Fruit fly (Drosophila melanogaster): Measurements from ENCODE around the gene CG1161.

The CG1161 gene

DNA sequence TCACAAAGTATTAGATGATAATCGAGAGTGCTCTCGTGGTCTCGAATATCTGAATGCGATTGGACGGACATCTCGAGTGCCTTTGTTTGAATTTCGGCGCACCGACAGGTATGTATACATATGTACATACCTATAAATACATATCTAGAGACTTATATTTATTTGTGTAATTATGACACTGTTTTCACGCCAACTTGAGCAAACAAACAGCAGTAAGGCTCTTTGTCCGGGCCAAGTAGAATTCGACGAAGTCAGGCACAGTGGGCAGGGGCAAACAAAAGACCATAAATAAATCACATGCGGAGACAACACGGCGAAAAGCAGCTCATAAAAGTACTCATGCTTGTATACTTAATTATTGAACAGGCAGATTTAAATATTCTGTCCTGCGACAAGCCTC is 34.2 kb upstream of the CG1161 start:
- TF ChIP-seq Sp1 (GFP tag; optimal IDR thresholded peaks at IDR 0.05) (peak; percentile 13), dmrt93B (GFP tag; optimal IDR thresholded peaks at IDR 0.05) (no peak), jim (GFP tag; optimal IDR thresholded peaks at IDR 0.05) (no peak), sage (GFP tag; optimal IDR thresholded peaks at IDR 0.05) (no peak), Myc (optimal IDR thresholded peaks at IDR 0.05) (no peak), fru (GFP tag; optimal IDR thresholded peaks at IDR 0.05) (no peak), Hr83 (GFP tag; optimal IDR thresholded peaks at IDR 0.05; ENCODE audit: poor library complexity, severe bottlenecking) (no peak), h (GFP tag; optimal IDR thresholded peaks at IDR 0.05) (peak; percentile 17)

dm6 chr3R:5322182-5322609 is 32.7 kb upstream of the CG1161 start:
- TF ChIP-seq GATAd (GFP tag; optimal IDR thresholded peaks at IDR 0.05) (no peak), lola (GFP tag; optimal IDR thresholded peaks at IDR 0.05) (no peak), Rel (GFP tag; optimal IDR thresholded peaks at IDR 0.05) (no peak), Rel (tag; optimal IDR thresholded peaks at IDR 0.05) (no peak), Jra (GFP tag; optimal IDR thresholded peaks at IDR 0.05) (no peak), Dfd (GFP tag; optimal IDR thresholded peaks at IDR 0.05) (no peak), psq (GFP tag; optimal IDR thresholded peaks at IDR 0.05) (no peak), pan (optimal IDR thresholded peaks at IDR 0.05) (no peak), OdsH (GFP tag; optimal IDR thresholded peaks at IDR 0.05) (no peak), foxo (GFP tag; optimal IDR thresholded peaks at IDR 0.05) (no peak), dl (GFP tag; optimal IDR thresholded peaks at IDR 0.05; ENCODE audit: insufficient read depth in 1 of 2, partially characterized antibody in 2 of 2) (no peak), h (GFP tag; optimal IDR thresholded peaks at IDR 0.05) (no peak)

DNA sequence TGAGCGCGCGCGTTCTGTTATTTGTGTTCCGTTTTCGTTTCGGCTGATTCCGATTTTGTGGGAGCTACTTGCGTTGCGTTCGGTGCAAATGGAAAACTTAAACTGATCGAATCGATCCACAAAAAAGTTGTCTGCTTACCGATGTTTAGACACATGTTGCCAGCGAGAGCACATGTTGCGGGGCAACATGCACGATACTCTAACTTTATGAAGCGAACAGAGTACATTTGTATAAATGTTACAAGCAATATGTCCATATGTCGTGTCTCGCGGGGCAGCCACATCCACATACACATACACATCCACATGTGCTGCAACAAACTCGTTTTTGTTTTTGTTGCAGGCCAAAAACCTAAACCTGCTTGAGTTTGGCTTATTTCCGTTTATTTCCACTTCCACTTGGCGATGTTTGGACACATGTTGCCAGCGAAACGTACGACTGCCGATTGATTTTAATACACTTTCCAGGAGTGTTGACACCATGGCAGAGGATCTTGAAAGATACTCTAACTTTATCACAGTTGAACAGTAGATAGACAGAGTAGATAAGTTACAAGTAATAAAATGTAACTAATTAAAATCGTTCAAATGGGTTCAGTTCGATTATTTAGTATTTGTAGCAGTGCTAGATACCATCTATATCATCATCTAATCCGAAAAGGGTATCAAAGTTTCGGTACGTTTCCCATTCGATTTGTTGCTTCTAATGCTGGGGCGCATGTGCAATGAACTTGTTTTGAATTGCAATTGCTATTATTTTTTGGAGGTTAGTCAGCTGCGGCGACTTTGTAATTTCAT is 31.0 kb upstream of the CG1161 start:
- TF ChIP-seq brk (GFP tag; optimal IDR thresholded peaks at IDR 0.05) = no peak
- peak; percentile 23 for TF ChIP-seq rgr (GFP tag; optimal IDR thresholded peaks at IDR 0.05)
- TF ChIP-seq psq (GFP tag; optimal IDR thresholded peaks at IDR 0.05) = peak; percentile 33
- no peak for TF ChIP-seq lola (GFP tag; optimal IDR thresholded peaks at IDR 0.05)
- peak; percentile 67 for TF ChIP-seq CrebA (GFP tag; optimal IDR thresholded peaks at IDR 0.05; ENCODE audit: borderline replicate concordance)
- TF ChIP-seq sage (GFP tag; optimal IDR thresholded peaks at IDR 0.05) = no peak
- TF ChIP-seq Rel (GFP tag; optimal IDR thresholded peaks at IDR 0.05) = peak; percentile 11
- TF ChIP-seq Rel (tag; optimal IDR thresholded peaks at IDR 0.05) = no peak
- TF ChIP-seq CG9705 (GFP tag; optimal IDR thresholded peaks at IDR 0.05) = no peak
- TF ChIP-seq Hr78 (GFP tag; optimal IDR thresholded peaks at IDR 0.05) = no peak
- no peak for TF ChIP-seq ey (GFP tag; optimal IDR thresholded peaks at IDR 0.05)
- TF ChIP-seq N (GFP tag; optimal IDR thresholded peaks at IDR 0.05) = no peak
- peak; percentile 3 to 11 for TF ChIP-seq dl (GFP tag; optimal IDR thresholded peaks at IDR 0.05; ENCODE audit: insufficient read depth in 1 of 2, partially characterized antibody in 2 of 2)
- TF ChIP-seq Mio (GFP tag; optimal IDR thresholded peaks at IDR 0.05) = no peak
- TF ChIP-seq jim (GFP tag; optimal IDR thresholded peaks at IDR 0.05) = no peak
- TF ChIP-seq fru (GFP tag; optimal IDR thresholded peaks at IDR 0.05) = no peak
- TF ChIP-seq GATAd (GFP tag; optimal IDR thresholded peaks at IDR 0.05) = no peak
- peak; percentile 40 for TF ChIP-seq h (GFP tag; optimal IDR thresholded peaks at IDR 0.05)
- no peak for TF ChIP-seq tai (GFP tag; optimal IDR thresholded peaks at IDR 0.05)
- TF ChIP-seq usp (GFP tag; optimal IDR thresholded peaks at IDR 0.05) = no peak
- peak; percentile 45 for TF ChIP-seq Vsx2 (GFP tag; optimal IDR thresholded peaks at IDR 0.05; ENCODE audit: partially characterized antibody)
- TF ChIP-seq sv (GFP tag; optimal IDR thresholded peaks at IDR 0.05) = no peak

- TF ChIP-seq lola (GFP tag; optimal IDR thresholded peaks at IDR 0.05) (no peak), CG9705 (GFP tag; optimal IDR thresholded peaks at IDR 0.05) (no peak), Hr78 (GFP tag; optimal IDR thresholded peaks at IDR 0.05) (no peak), Hnf4 (GFP tag; optimal IDR thresholded peaks at IDR 0.05) (no peak), Abd-B (GFP tag; optimal IDR thresholded peaks at IDR 0.05) (no peak), sage (GFP tag; optimal IDR thresholded peaks at IDR 0.05) (no peak), Rel (GFP tag; optimal IDR thresholded peaks at IDR 0.05) (no peak), Rel (tag; optimal IDR thresholded peaks at IDR 0.05) (no peak), CrebA (GFP tag; optimal IDR thresholded peaks at IDR 0.05; ENCODE audit: borderline replicate concordance) (no peak), brk (GFP tag; optimal IDR thresholded peaks at IDR 0.05) (no peak), Vsx2 (GFP tag; optimal IDR thresholded peaks at IDR 0.05; ENCODE audit: partially characterized antibody) (no peak), Mio (GFP tag; optimal IDR thresholded peaks at IDR 0.05) (no peak), Dif (GFP tag; optimal IDR thresholded peaks at IDR 0.05; ENCODE audit: partially characterized antibody) (no peak), jim (GFP tag; optimal IDR thresholded peaks at IDR 0.05) (no peak), dsf (GFP tag; optimal IDR thresholded peaks at IDR 0.05; ENCODE audit: borderline replicate concordance) (no peak), Hr83 (GFP tag; optimal IDR thresholded peaks at IDR 0.05; ENCODE audit: poor library complexity, severe bottlenecking) (no peak), HLH106 (tag; optimal IDR thresholded peaks at IDR 0.05) (no peak), tai (GFP tag; optimal IDR thresholded peaks at IDR 0.05) (no peak), rgr (GFP tag; optimal IDR thresholded peaks at IDR 0.05) (no peak), Dfd (GFP tag; optimal IDR thresholded peaks at IDR 0.05) (no peak)
These were observed 28.7 kb upstream of the CG1161 start for dm6 chr3R:5326166-5326565.
